Worm (Caenorhabditis elegans) whole organism, late embryonic: ENCODE results near the gene T08B1.4.

Source experiments
- C08G9.2 ChIP-seq: sonication (generic microtip); optimal IDR thresholded peaks from 2 replicates; lab custom pipeline; 2016; ENCODE audit warnings: mild to moderate bottlenecking, missing genetic modification characterization, moderate library complexity, missing compliant biosample characterization
- C38D4.7 ChIP-seq: fragments of 200-800 bp; sonication (Bioruptor generic); optimal IDR thresholded peaks from 2 replicates; lab custom pipeline; 2018; ENCODE audit warnings: mild to moderate bottlenecking, missing genetic modification characterization, moderate library complexity, missing compliant biosample characterization
- K02D7.2 ChIP-seq: sonication (generic microtip); optimal IDR thresholded peaks from 2 replicates; lab custom pipeline; 2017; ENCODE audit warnings: mild to moderate bottlenecking, missing genetic modification characterization, missing compliant biosample characterization
- ceh-18 ChIP-seq: sonication (generic microtip); optimal IDR thresholded peaks from 2 replicates; lab custom pipeline; 2016; ENCODE audit warnings: missing genetic modification characterization, missing compliant biosample characterization
- ceh-19 ChIP-seq: fragments of 200-800 bp; sonication (Bioruptor generic); optimal IDR thresholded peaks from 2 replicates; lab custom pipeline; 2018; ENCODE audit warnings: mild to moderate bottlenecking, missing genetic modification characterization, missing compliant biosample characterization
- ceh-2 ChIP-seq: sonication (generic microtip); optimal IDR thresholded peaks from 2 replicates; lab custom pipeline; 2016; ENCODE audit warnings: missing genotype, missing genetic modification characterization, missing compliant biosample characterization
- ceh-22 ChIP-seq: sonication (generic microtip); optimal IDR thresholded peaks from 2 replicates; lab custom pipeline; 2017; ENCODE audit warnings: missing biosample characterization, missing genetic modification characterization
- ceh-30 ChIP-seq: fragments of 150-350 bp; optimal IDR thresholded peaks from 2 replicates; lab custom pipeline; 2014; ENCODE audit warnings: missing biosample characterization, missing genetic modification characterization
- ceh-31 ChIP-seq: sonication (generic microtip); optimal IDR thresholded peaks from 2 replicates; lab custom pipeline; 2016; ENCODE audit warnings: missing genetic modification characterization, missing compliant biosample characterization
- ceh-34 ChIP-seq: sonication (generic microtip); optimal IDR thresholded peaks from 2 replicates; lab custom pipeline; 2016; ENCODE audit warnings: mild to moderate bottlenecking, missing genetic modification characterization, missing compliant biosample characterization
- ceh-48 ChIP-seq: sonication (generic microtip); optimal IDR thresholded peaks from 2 replicates; lab custom pipeline; 2016; ENCODE audit warnings: missing genetic modification characterization, inconsistent platforms, missing compliant biosample characterization
- ceh-6 ChIP-seq: fragments of 200-800 bp; sonication (Bioruptor generic); optimal IDR thresholded peaks from 2 replicates; lab custom pipeline; 2018; ENCODE audit warnings: mild to moderate bottlenecking, missing genetic modification characterization, missing compliant biosample characterization
- ceh-9 ChIP-seq: sonication (generic microtip); optimal IDR thresholded peaks from 2 replicates; lab custom pipeline; 2016; ENCODE audit warnings: mild to moderate bottlenecking, missing genetic modification characterization, inconsistent platforms, missing compliant biosample characterization
- che-1 ChIP-seq: sonication (generic microtip); optimal IDR thresholded peaks from 2 replicates; lab custom pipeline; 2016; ENCODE audit warnings: mild to moderate bottlenecking, missing genetic modification characterization, missing compliant biosample characterization
- elt-4 ChIP-seq: sonication (generic microtip); optimal IDR thresholded peaks from 2 replicates; lab custom pipeline; 2016; ENCODE audit warnings: missing genetic modification characterization, missing compliant biosample characterization
- fkh-6 ChIP-seq: sonication (generic microtip); optimal IDR thresholded peaks from 2 replicates; lab custom pipeline; 2016; ENCODE audit warnings: missing genetic modification characterization, missing compliant biosample characterization
- hlh-13 ChIP-seq: fragments of 200-800 bp; sonication (Bioruptor generic); optimal IDR thresholded peaks from 2 replicates; lab custom pipeline; 2018; ENCODE audit warnings: mild to moderate bottlenecking, missing genetic modification characterization, missing compliant biosample characterization
- hlh-15 ChIP-seq: sonication (generic microtip); optimal IDR thresholded peaks from 2 replicates; lab custom pipeline; 2016; ENCODE audit warnings: missing genetic modification characterization, missing compliant biosample characterization
- hlh-30 ChIP-seq: sonication (generic microtip); optimal IDR thresholded peaks from 2 replicates; lab custom pipeline; 2017; ENCODE audit warnings: antibody characterized with exemption, missing genetic modification characterization, missing compliant biosample characterization; ENCODE audit not compliant: insufficient read depth
- hlh-6 ChIP-seq: sonication (generic microtip); optimal IDR thresholded peaks from 2 replicates; lab custom pipeline; 2016; ENCODE audit warnings: missing genotype, missing genetic modification characterization, missing compliant biosample characterization
- lim-6 ChIP-seq: sonication (generic microtip); optimal IDR thresholded peaks from 2 replicates; lab custom pipeline; 2016; ENCODE audit warnings: missing genetic modification characterization, missing compliant biosample characterization
- lin-11 ChIP-seq: fragments of 200-800 bp; sonication (Bioruptor generic); optimal IDR thresholded peaks from 2 replicates; lab custom pipeline; 2018; ENCODE audit warnings: mild to moderate bottlenecking, missing genetic modification characterization, missing compliant biosample characterization
- nfya-1 ChIP-seq: sonication (generic microtip); optimal IDR thresholded peaks from 2 replicates; lab custom pipeline; 2017; ENCODE audit warnings: missing genetic modification characterization, mild to moderate bottlenecking, missing compliant biosample characterization, antibody characterized with exemption, moderate library complexity
- npax-4 ChIP-seq: sonication (generic microtip); optimal IDR thresholded peaks from 2 replicates; lab custom pipeline; 2016; ENCODE audit warnings: missing genetic modification characterization, missing compliant biosample characterization
- odd-2 ChIP-seq: sonication (generic microtip); optimal IDR thresholded peaks from 2 replicates; lab custom pipeline; 2017; ENCODE audit warnings: antibody characterized with exemption, mild to moderate bottlenecking, missing genetic modification characterization, missing compliant biosample characterization
- pax-1 ChIP-seq: fragments of 150-350 bp; optimal IDR thresholded peaks from 2 replicates; lab custom pipeline; 2014; ENCODE audit warnings: missing biosample characterization, missing genetic modification characterization
- pha-2 ChIP-seq: sonication (generic microtip); optimal IDR thresholded peaks from 2 replicates; lab custom pipeline; 2017; ENCODE audit warnings: mild to moderate bottlenecking, missing genetic modification characterization, missing compliant biosample characterization
- pha-4 ChIP-seq: fragments of 150-350 bp; optimal IDR thresholded peaks from 2 replicates; lab custom pipeline; 2018; ENCODE audit warnings: missing biosample characterization, missing genetic modification reagents, missing genetic modification characterization
- pqm-1 ChIP-seq: sonication (generic microtip); optimal IDR thresholded peaks from 2 replicates; lab custom pipeline; 2016; ENCODE audit warnings: missing genetic modification characterization, missing compliant biosample characterization
- pros-1 ChIP-seq: fragments of 150-350 bp; optimal IDR thresholded peaks from 2 replicates; lab custom pipeline; 2014; ENCODE audit warnings: missing biosample characterization, missing genetic modification reagents, missing genetic modification characterization
- sdc-2 ChIP-seq: sonication (generic microtip); optimal IDR thresholded peaks from 2 replicates; lab custom pipeline; 2016; ENCODE audit warnings: missing genotype, missing genetic modification characterization, missing compliant biosample characterization
- sox-2 ChIP-seq: fragments of 200-800 bp; sonication (Bioruptor generic); IDR thresholded peaks from 2 replicates; pipeline ENCODE4 v1.3.6; 2022; ENCODE audit warnings: missing genetic modification reagents, missing genetic modification characterization, missing compliant biosample characterization
- syd-9 ChIP-seq: sonication (generic microtip); optimal IDR thresholded peaks from 2 replicates; lab custom pipeline; 2016; ENCODE audit warnings: mild to moderate bottlenecking, missing genetic modification characterization, moderate library complexity, missing compliant biosample characterization
- tbx-2 ChIP-seq: sonication (generic microtip); optimal IDR thresholded peaks from 2 replicates; lab custom pipeline; 2016; ENCODE audit warnings: missing genetic modification characterization, missing compliant biosample characterization
- ttx-3 ChIP-seq: sonication (generic microtip); optimal IDR thresholded peaks from 2 replicates; lab custom pipeline; 2016; ENCODE audit warnings: missing genetic modification reagents, missing genetic modification characterization, missing compliant biosample characterization
- unc-55 ChIP-seq: sonication (generic microtip); optimal IDR thresholded peaks from 2 replicates; lab custom pipeline; 2017; ENCODE audit warnings: missing biosample characterization, missing genetic modification reagents, missing genetic modification characterization
- zip-5 ChIP-seq: sonication (generic microtip); optimal IDR thresholded peaks from 2 replicates; lab custom pipeline; 2016; ENCODE audit warnings: missing genetic modification characterization, missing compliant biosample characterization
- ztf-16 ChIP-seq: sonication (generic microtip); optimal IDR thresholded peaks from 2 replicates; lab custom pipeline; 2017; ENCODE audit warnings: missing genetic modification characterization, missing compliant biosample characterization

T08B1.4 gene

DNA sequence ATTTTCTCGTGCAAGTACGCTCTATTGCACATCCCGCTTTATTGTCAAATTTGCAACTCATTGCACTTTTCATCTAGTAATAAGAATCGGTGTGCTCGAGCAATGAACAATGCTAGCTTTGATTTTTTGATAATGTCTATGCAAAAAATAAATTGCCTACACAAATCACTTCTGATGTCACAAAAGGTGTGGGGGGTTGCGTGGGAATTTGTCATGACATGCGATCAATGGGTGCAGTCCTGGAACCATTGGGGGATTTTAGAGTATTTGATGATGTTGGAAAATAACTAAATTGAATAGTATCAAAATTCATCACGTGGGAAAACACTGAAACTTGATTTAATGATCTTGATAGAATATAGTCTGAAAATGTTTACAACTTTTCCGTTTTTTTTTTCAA, 33.2 kb upstream of the T08B1.4 start:
- TF ChIP-seq lin-11 (tag; lab: Kevin White, UChicago): no peak
- TF ChIP-seq ceh-6 (GFP tag; lab: Kevin White, UChicago): no peak
- no peak for TF ChIP-seq ceh-2 (tag; lab: Kevin White, UChicago)
- TF ChIP-seq pha-4: no peak
- no peak for TF ChIP-seq unc-55
- no peak for TF ChIP-seq lim-6 (tag; lab: Kevin White, UChicago)
- TF ChIP-seq ceh-9 (tag; lab: Kevin White, UChicago): no peak
- no peak for TF ChIP-seq pax-1
- no peak for TF ChIP-seq pha-2 (tag; lab: Kevin White, UChicago)
- no peak for TF ChIP-seq elt-4 (tag; lab: Kevin White, UChicago)
- TF ChIP-seq fkh-6 (tag; lab: Kevin White, UChicago): no peak
- TF ChIP-seq ztf-16 (tag; lab: Kevin White, UChicago): no peak
- no peak for TF ChIP-seq ttx-3 (tag; lab: Kevin White, UChicago)
- no peak for TF ChIP-seq npax-4 (tag; lab: Kevin White, UChicago)
- no peak for TF ChIP-seq ceh-48 (tag; lab: Kevin White, UChicago)
- TF ChIP-seq hlh-6 (tag; lab: Kevin White, UChicago): no peak
- TF ChIP-seq K02D7.2 (tag; lab: Kevin White, UChicago): no peak

- TF ChIP-seq pqm-1 (tag; lab: Kevin White, UChicago): no peak
- TF ChIP-seq nfya-1 (tag; lab: Kevin White, UChicago): peak; percentile 80
Measured at ce11 chrV:1955246-1955645, 23.8 kb upstream of the T08B1.4 start.

- no peak for TF ChIP-seq lim-6 (tag; lab: Kevin White, UChicago)
- no peak for TF ChIP-seq unc-55
- TF ChIP-seq odd-2 (tag; lab: Kevin White, UChicago): no peak
- no peak for TF ChIP-seq hlh-15
- no peak for TF ChIP-seq ceh-19
- TF ChIP-seq ceh-6 (GFP tag; lab: Kevin White, UChicago): no peak
- no peak for TF ChIP-seq hlh-30
- no peak for TF ChIP-seq ceh-31 (tag; lab: Kevin White, UChicago)
- TF ChIP-seq ttx-3 (tag; lab: Kevin White, UChicago): no peak
- no peak for TF ChIP-seq sdc-2 (tag; lab: Kevin White, UChicago)
- TF ChIP-seq syd-9 (tag; lab: Kevin White, UChicago): no peak
- TF ChIP-seq C08G9.2 (tag; lab: Kevin White, UChicago): no peak
- no peak for TF ChIP-seq zip-5 (tag; lab: Kevin White, UChicago)
- TF ChIP-seq sox-2 (GFP tag; lab: Robert Waterston, UW): no peak
- no peak for TF ChIP-seq che-1 (tag; lab: Kevin White, UChicago)
- no peak for TF ChIP-seq C38D4.7 (GFP tag; lab: Kevin White, UChicago)
- TF ChIP-seq ceh-48 (tag; lab: Kevin White, UChicago): no peak
Measured at ce11 chrV:1957110-1957509, 22.0 kb upstream of the T08B1.4 start, which contains the start of gene fipr-25. fipr-25 (plus strand) TSS chrV:1957410.

- TF ChIP-seq hlh-13 (GFP tag; lab: Kevin White, UChicago) (no peak), unc-55 (no peak), pha-2 (tag; lab: Kevin White, UChicago) (no peak), ceh-22 (tag; lab: Kevin White, UChicago) (no peak), fkh-6 (tag; lab: Kevin White, UChicago) (no peak), C38D4.7 (GFP tag; lab: Kevin White, UChicago) (no peak), ceh-30 (no peak), ceh-34 (tag; lab: Kevin White, UChicago) (no peak), ceh-18 (tag; lab: Kevin White, UChicago) (no peak), pax-1 (no peak), tbx-2 (tag; lab: Kevin White, UChicago) (no peak), pros-1 (tag; lab: Kevin White, UChicago) (no peak), hlh-15 (no peak)
Measured at ce11 chrV:1961453-1961852, 17.6 kb upstream of the T08B1.4 start, which contains the start of gene Y40B10B.1. Y40B10B.1 (minus strand) TSS chrV:1961553.
